Fruit fly (Drosophila melanogaster) whole organism, adult: ENCODE results near the gene Apc2.

Experiments
- CG11617 ChIP-seq: fragments of 200-800 bp; sonication (Bioruptor generic); optimal IDR thresholded peaks from 2 replicates; lab custom pipeline; 2017; ENCODE audit warnings: mild to moderate bottlenecking, missing biosample characterization, missing genetic modification reagents, missing genetic modification characterization
- CG1620 ChIP-seq: fragments of 200-800 bp; sonication (Bioruptor generic); optimal IDR thresholded peaks from 2 replicates; lab custom pipeline; 2016; ENCODE audit warnings: missing biosample characterization, missing genetic modification characterization
- CG5204 ChIP-seq: fragments of 200-800 bp; sonication (Bioruptor generic); optimal IDR thresholded peaks from 2 replicates; lab custom pipeline; 2016; ENCODE audit warnings: missing biosample characterization, missing genetic modification characterization
- CG7045 ChIP-seq: fragments of 200-800 bp; sonication (Bioruptor generic); optimal IDR thresholded peaks from 2 replicates; lab custom pipeline; 2017; ENCODE audit warnings: missing biosample characterization, mild to moderate bottlenecking, missing genetic modification characterization
- Clk ChIP-seq: fragments of 200-800 bp; sonication (Bioruptor generic); optimal IDR thresholded peaks from 2 replicates; lab custom pipeline; 2017; ENCODE audit warnings: missing biosample characterization, missing genetic modification characterization
- Mnt ChIP-seq: fragments of 200-800 bp; sonication (Bioruptor generic); optimal IDR thresholded peaks from 2 replicates; lab custom pipeline; 2016; ENCODE audit warnings: missing biosample characterization, mild to moderate bottlenecking, missing genetic modification characterization
- bab1 ChIP-seq: fragments of 200-800 bp; sonication (Bioruptor generic); optimal IDR thresholded peaks from 3 replicates; lab custom pipeline; 2019; ENCODE audit warnings: missing biosample characterization, mild to moderate bottlenecking, missing genetic modification characterization, moderate library complexity
- cnc ChIP-seq, 2 experiments: fragments of >200 bp; optimal IDR thresholded peaks; 2 replicates each; lab custom pipeline; 2017
- ovo ChIP-seq: fragments of 200-800 bp; sonication (Bioruptor generic); optimal IDR thresholded peaks from 2 replicates; lab custom pipeline; 2016; ENCODE audit warnings: missing biosample characterization, missing genetic modification characterization

DNA sequence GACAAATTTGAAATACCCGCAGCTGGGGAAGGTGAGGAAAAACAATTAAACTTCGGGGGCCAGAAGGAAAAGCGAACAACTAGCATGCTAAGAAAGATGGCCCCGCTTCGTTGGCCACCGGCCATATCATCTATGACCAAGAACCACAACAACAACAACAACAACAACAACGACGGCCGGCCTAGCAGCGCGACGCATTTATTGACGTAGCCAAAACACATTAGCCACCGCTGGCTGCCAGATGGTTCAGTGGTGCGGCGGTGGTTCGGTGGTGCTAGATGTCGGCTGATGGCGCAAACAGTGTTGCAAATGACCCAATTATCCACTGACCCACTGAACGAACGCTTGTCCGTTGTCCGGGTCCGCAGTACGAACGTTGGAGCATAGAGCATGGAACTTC, 49.9 kb downstream of the Apc2 start:
- TF ChIP-seq bab1 (no peak), ovo (GFP tag; lab: Kevin White, UChicago) (no peak), CG5204 (GFP tag; lab: Kevin White, UChicago) (no peak), CG11617 (no peak), Mnt (no peak), cnc (optimal IDR thresholded peaks at IDR 0.05; lab: Kevin White, UChicago) (no peak), CG1620 (no peak), Clk (GFP tag; lab: Kevin White, UChicago) (no peak), CG7045 (GFP tag; lab: Kevin White, UChicago) (no peak)
